Fruit fly (Drosophila melanogaster) whole organism: ENCODE results near the gene rgn.

ENCODE experiments used
- CG8478 ChIP-seq: fragments of >200 bp; optimal IDR thresholded peaks from 2 replicates; lab custom pipeline; 2018; ENCODE audit warnings: inconsistent platforms
- pan ChIP-seq: fragments of >200 bp; optimal IDR thresholded peaks from 2 replicates; lab custom pipeline; 2017
- psq ChIP-seq: fragments of >200 bp; optimal IDR thresholded peaks from 2 replicates; lab custom pipeline; 2017
- usp ChIP-seq: fragments of >200 bp; optimal IDR thresholded peaks from 2 replicates; lab custom pipeline; 2017; ENCODE audit warnings: missing biosample characterization, missing genetic modification characterization, mixed read lengths

- TF ChIP-seq usp (no peak), pan (lab: Kevin White, UChicago) (no peak), CG8478 (no peak), psq (lab: Kevin White, UChicago) (no peak)
These were observed 2.2 kb upstream of the rgn start for dm6 chr3L:21380126-21380525.
